Fruit fly (Drosophila melanogaster): ENCODE measurements around the gene Ugt35E1.

DNA sequence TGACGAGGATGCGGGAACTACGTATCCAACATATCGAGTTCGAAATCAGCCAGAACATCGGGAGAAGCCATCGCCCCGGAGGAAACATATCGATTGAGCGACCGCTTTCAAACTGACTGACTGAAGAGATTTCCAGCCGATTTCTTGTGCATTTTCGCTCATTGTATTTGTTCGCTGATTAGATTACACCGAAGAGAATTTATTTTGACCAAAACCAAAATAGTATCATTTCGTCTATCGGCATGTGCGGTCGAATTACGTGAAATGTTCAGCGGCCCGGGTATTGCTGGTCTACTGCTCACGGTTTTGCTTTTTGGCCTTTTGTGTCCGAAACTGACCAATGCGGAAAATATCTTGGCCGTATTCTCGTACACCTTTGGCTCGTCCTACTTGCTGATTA lies 9.4 kb upstream of the Ugt35E1 start, which contains the start of the genes Ugt304A1 and Ugt303A1:
- no peak for TF ChIP-seq cyc (GFP tag; optimal IDR thresholded peaks at IDR 0.05)
- no peak for TF ChIP-seq CG34406 (GFP tag; optimal IDR thresholded peaks at IDR 0.05)
- TF ChIP-seq ss (GFP tag; optimal IDR thresholded peaks at IDR 0.05), result no peak
- no peak for TF ChIP-seq salr (GFP tag; optimal IDR thresholded peaks at IDR 0.05)
- no peak for TF ChIP-seq eg (GFP tag; IDR thresholded peaks at IDR 0.05)
- no peak for TF ChIP-seq OdsH (GFP tag; optimal IDR thresholded peaks at IDR 0.05)
- no peak for TF ChIP-seq Sox14 (GFP tag; optimal IDR thresholded peaks at IDR 0.05)
- TF ChIP-seq dac (GFP tag; optimal IDR thresholded peaks at IDR 0.05), result no peak
- TF ChIP-seq CG6276 (GFP tag; optimal IDR thresholded peaks at IDR 0.05), result no peak
- TF ChIP-seq CG31627 (GFP tag; optimal IDR thresholded peaks at IDR 0.05), result no peak
- no peak for TF ChIP-seq CG11762 (GFP tag; optimal IDR thresholded peaks at IDR 0.05; ENCODE audit: insufficient read depth)
- no peak for TF ChIP-seq Lpt (GFP tag; optimal IDR thresholded peaks at IDR 0.05)
- TF ChIP-seq CG1621 (tag; optimal IDR thresholded peaks at IDR 0.05), result no peak
